Worm (Caenorhabditis elegans) whole organism, late embryonic: ENCODE results near the gene ceh-32.

Experiments used
- T23F11.4 ChIP-seq: fragments of 200-800 bp; sonication (Bioruptor generic); optimal IDR thresholded peaks from 2 replicates; lab custom pipeline; 2018; ENCODE audit warnings: mild to moderate bottlenecking, missing genetic modification characterization, missing compliant biosample characterization
- ama-1 ChIP-seq: fragments of 150-350 bp; optimal IDR thresholded peaks from 2 replicates; lab custom pipeline; 2014
- ceh-19 ChIP-seq: fragments of 200-800 bp; sonication (Bioruptor generic); optimal IDR thresholded peaks from 2 replicates; lab custom pipeline; 2018; ENCODE audit warnings: mild to moderate bottlenecking, missing genetic modification characterization, missing compliant biosample characterization
- ceh-2 ChIP-seq: sonication (generic microtip); optimal IDR thresholded peaks from 2 replicates; lab custom pipeline; 2016; ENCODE audit warnings: missing genotype, missing genetic modification characterization, missing compliant biosample characterization
- ceh-22 ChIP-seq: sonication (generic microtip); optimal IDR thresholded peaks from 2 replicates; lab custom pipeline; 2017; ENCODE audit warnings: missing biosample characterization, missing genetic modification characterization
- ceh-24 ChIP-seq: sonication (generic microtip); optimal IDR thresholded peaks from 2 replicates; lab custom pipeline; 2016; ENCODE audit warnings: mild to moderate bottlenecking, missing genetic modification characterization, missing compliant biosample characterization
- ceh-34 ChIP-seq: sonication (generic microtip); optimal IDR thresholded peaks from 2 replicates; lab custom pipeline; 2016; ENCODE audit warnings: mild to moderate bottlenecking, missing genetic modification characterization, missing compliant biosample characterization
- ceh-45 ChIP-seq: fragments of 200-800 bp; sonication (Bioruptor generic); IDR thresholded peaks from 2 replicates; pipeline ENCODE4 v1.3.6; 2022; ENCODE audit warnings: missing genetic modification reagents, missing genetic modification characterization, missing compliant biosample characterization
- ceh-6 ChIP-seq: fragments of 200-800 bp; sonication (Bioruptor generic); optimal IDR thresholded peaks from 2 replicates; lab custom pipeline; 2018; ENCODE audit warnings: mild to moderate bottlenecking, missing genetic modification characterization, missing compliant biosample characterization
- ceh-9 ChIP-seq: sonication (generic microtip); optimal IDR thresholded peaks from 2 replicates; lab custom pipeline; 2016; ENCODE audit warnings: mild to moderate bottlenecking, missing genetic modification characterization, inconsistent platforms, missing compliant biosample characterization
- che-1 ChIP-seq: sonication (generic microtip); optimal IDR thresholded peaks from 2 replicates; lab custom pipeline; 2016; ENCODE audit warnings: mild to moderate bottlenecking, missing genetic modification characterization, missing compliant biosample characterization
- dve-1 ChIP-seq: sonication (generic microtip); optimal IDR thresholded peaks from 2 replicates; lab custom pipeline; 2017; ENCODE audit warnings: antibody characterized with exemption, mild to moderate bottlenecking, missing genetic modification characterization, missing compliant biosample characterization
- elt-2 ChIP-seq: sonication (generic microtip); optimal IDR thresholded peaks from 2 replicates; lab custom pipeline; 2016; ENCODE audit warnings: missing genetic modification reagents, missing genetic modification characterization, missing compliant biosample characterization
- elt-4 ChIP-seq: sonication (generic microtip); optimal IDR thresholded peaks from 2 replicates; lab custom pipeline; 2016; ENCODE audit warnings: missing genetic modification characterization, missing compliant biosample characterization
- ets-4 ChIP-seq: sonication (generic microtip); optimal IDR thresholded peaks from 2 replicates; lab custom pipeline; 2016; ENCODE audit warnings: missing genetic modification characterization, missing compliant biosample characterization
- fax-1 ChIP-seq: sonication (generic microtip); optimal IDR thresholded peaks from 2 replicates; lab custom pipeline; 2016; ENCODE audit warnings: missing genotype, missing genetic modification characterization, missing compliant biosample characterization
- fkh-10 ChIP-seq: fragments of 150-350 bp; optimal IDR thresholded peaks from 2 replicates; lab custom pipeline; 2014; ENCODE audit warnings: missing biosample characterization, missing genetic modification reagents, missing genetic modification characterization
- fkh-6 ChIP-seq: sonication (generic microtip); optimal IDR thresholded peaks from 2 replicates; lab custom pipeline; 2016; ENCODE audit warnings: missing genetic modification characterization, missing compliant biosample characterization
- hlh-30 ChIP-seq: sonication (generic microtip); optimal IDR thresholded peaks from 2 replicates; lab custom pipeline; 2017; ENCODE audit warnings: antibody characterized with exemption, missing genetic modification characterization, missing compliant biosample characterization; ENCODE audit not compliant: insufficient read depth
- lim-6 ChIP-seq: sonication (generic microtip); optimal IDR thresholded peaks from 2 replicates; lab custom pipeline; 2016; ENCODE audit warnings: missing genetic modification characterization, missing compliant biosample characterization
- madf-2 ChIP-seq: sonication (generic microtip); optimal IDR thresholded peaks from 2 replicates; lab custom pipeline; 2017; ENCODE audit warnings: missing genetic modification characterization, missing compliant biosample characterization
- nfya-1 ChIP-seq: sonication (generic microtip); optimal IDR thresholded peaks from 2 replicates; lab custom pipeline; 2017; ENCODE audit warnings: missing genetic modification characterization, mild to moderate bottlenecking, missing compliant biosample characterization, antibody characterized with exemption, moderate library complexity
- npax-4 ChIP-seq: sonication (generic microtip); optimal IDR thresholded peaks from 2 replicates; lab custom pipeline; 2016; ENCODE audit warnings: missing genetic modification characterization, missing compliant biosample characterization
- pag-3 ChIP-seq: sonication (generic microtip); optimal IDR thresholded peaks from 2 replicates; lab custom pipeline; 2016; ENCODE audit warnings: missing compliant biosample characterization, missing genetic modification characterization, borderline replicate concordance
- pat-9 ChIP-seq: fragments of 200-800 bp; sonication (Bioruptor generic); optimal IDR thresholded peaks from 2 replicates; lab custom pipeline; 2018; ENCODE audit warnings: mild to moderate bottlenecking, missing genetic modification characterization, moderate library complexity, missing compliant biosample characterization
- pha-2 ChIP-seq: sonication (generic microtip); optimal IDR thresholded peaks from 2 replicates; lab custom pipeline; 2017; ENCODE audit warnings: mild to moderate bottlenecking, missing genetic modification characterization, missing compliant biosample characterization
- pha-4 ChIP-seq: fragments of 150-350 bp; optimal IDR thresholded peaks from 2 replicates; lab custom pipeline; 2018; ENCODE audit warnings: missing biosample characterization, missing genetic modification reagents, missing genetic modification characterization
- pqm-1 ChIP-seq: sonication (generic microtip); optimal IDR thresholded peaks from 2 replicates; lab custom pipeline; 2016; ENCODE audit warnings: missing genetic modification characterization, missing compliant biosample characterization
- rnt-1 ChIP-seq: sonication (generic microtip); optimal IDR thresholded peaks from 2 replicates; lab custom pipeline; 2016; ENCODE audit warnings: missing genetic modification characterization, missing compliant biosample characterization
- syd-9 ChIP-seq: sonication (generic microtip); optimal IDR thresholded peaks from 2 replicates; lab custom pipeline; 2016; ENCODE audit warnings: mild to moderate bottlenecking, missing genetic modification characterization, moderate library complexity, missing compliant biosample characterization
- tbx-2 ChIP-seq: sonication (generic microtip); optimal IDR thresholded peaks from 2 replicates; lab custom pipeline; 2016; ENCODE audit warnings: missing genetic modification characterization, missing compliant biosample characterization
- tbx-7 ChIP-seq: sonication (generic microtip); optimal IDR thresholded peaks from 2 replicates; lab custom pipeline; 2016; ENCODE audit warnings: missing genotype, missing genetic modification characterization, missing compliant biosample characterization
- unc-3 ChIP-seq, 2 experiments: fragments of 200-800 bp in 1 of 2; sonication (Bioruptor generic) in 1 of 2; sonication (generic microtip) in 1 of 2; conservative IDR thresholded peaks in 1 of 2; optimal IDR thresholded peaks in 1 of 2; 2 replicates each; pipeline versions ENCODE4 v1.3.6 to Lab custom; 2016 to 2022; ENCODE audit warnings: missing compliant biosample characterization in 2 of 2, missing genetic modification characterization in 2 of 2, missing genetic modification reagents in 1 of 2
- unc-42 ChIP-seq: sonication (generic microtip); optimal IDR thresholded peaks from 2 replicates; lab custom pipeline; 2016; ENCODE audit warnings: missing genotype, missing genetic modification characterization, missing compliant biosample characterization
- unc-55 ChIP-seq: sonication (generic microtip); optimal IDR thresholded peaks from 2 replicates; lab custom pipeline; 2017; ENCODE audit warnings: missing biosample characterization, missing genetic modification reagents, missing genetic modification characterization
- unc-86 ChIP-seq: sonication (generic microtip); optimal IDR thresholded peaks from 2 replicates; lab custom pipeline; 2016; ENCODE audit warnings: missing genetic modification characterization, missing compliant biosample characterization

The ceh-32 gene

ce11 chrV:11705399-11705798 is at the start of gene ceh-32:
TSS of gene ceh-32 (minus strand) at chrV:11705400.
- TF ChIP-seq npax-4 (tag; lab: Kevin White, UChicago) (no peak), nfya-1 (peak; percentile 80)

ce11 chrV:11751480-11751879 is 46.3 kb upstream of the ceh-32 start:
- TF ChIP-seq unc-55 (GFP tag; lab: Kevin White, UChicago) (no peak), hlh-30 (tag; lab: Kevin White, UChicago) (no peak), pqm-1 (no peak), fkh-10 (no peak), rnt-1 (tag; lab: Kevin White, UChicago) (no peak), pha-2 (tag; lab: Kevin White, UChicago) (no peak), pat-9 (tag; lab: Kevin White, UChicago) (no peak), madf-2 (tag; lab: Kevin White, UChicago) (no peak), tbx-7 (tag; lab: Kevin White, UChicago) (no peak)

ce11 chrV:11741078-11741477 is 35.9 kb upstream of the ceh-32 start:
- TF ChIP-seq dve-1 (no peak), ceh-24 (tag; lab: Kevin White, UChicago) (no peak), ceh-2 (tag; lab: Kevin White, UChicago) (no peak), hlh-30 (tag; lab: Kevin White, UChicago) (no peak), pha-4 (tag; lab: Kevin White, UChicago) (no peak), unc-86 (tag; lab: Kevin White, UChicago) (no peak), elt-4 (tag; lab: Kevin White, UChicago) (no peak), pat-9 (tag; lab: Kevin White, UChicago) (no peak), pha-2 (tag; lab: Kevin White, UChicago) (no peak), npax-4 (tag; lab: Kevin White, UChicago) (no peak), ama-1 (lab: Kevin White, UChicago) (no peak), syd-9 (tag; lab: Kevin White, UChicago) (no peak), tbx-7 (tag; lab: Kevin White, UChicago) (no peak), ceh-22 (no peak), fkh-6 (tag; lab: Kevin White, UChicago) (no peak), unc-3 (GFP tag; conservative IDR thresholded peaks at IDR 0.05; lab: Robert Waterston, UW) (no peak), unc-3 (tag; optimal IDR thresholded peaks at IDR 0.05; lab: Kevin White, UChicago) (no peak), ets-4 (no peak), T23F11.4 (GFP tag; lab: Kevin White, UChicago) (no peak)
- TF ChIP-seq, all 69 proteins: peak for 0

ce11 chrV:11739820-11740219 is 34.6 kb upstream of the ceh-32 start, which contains the start of gene T04F3.1:
TSS of gene T04F3.1 (plus strand) at chrV:11740065.
- no peak for TF ChIP-seq ceh-19 (GFP tag; lab: Kevin White, UChicago)
- TF ChIP-seq ceh-45 (GFP tag; lab: Robert Waterston, UW) = no peak
- no peak for TF ChIP-seq che-1 (tag; lab: Kevin White, UChicago)
- no peak for TF ChIP-seq ceh-34 (tag; lab: Kevin White, UChicago)
- no peak for TF ChIP-seq ceh-9 (tag; lab: Kevin White, UChicago)
- no peak for TF ChIP-seq fax-1 (tag; lab: Kevin White, UChicago)
- TF ChIP-seq ceh-6 (GFP tag; lab: Kevin White, UChicago) = no peak
- no peak for TF ChIP-seq pag-3
- no peak for TF ChIP-seq elt-2 (tag; lab: Kevin White, UChicago)
- TF ChIP-seq pha-2 (tag; lab: Kevin White, UChicago) = no peak

ce11 chrV:11737333-11737732 is 32.1 kb upstream of the ceh-32 start:
- no peak for TF ChIP-seq ets-4
- no peak for TF ChIP-seq tbx-2 (tag; lab: Kevin White, UChicago)
- no peak for TF ChIP-seq ceh-2 (tag; lab: Kevin White, UChicago)
- TF ChIP-seq ama-1 (lab: Kevin White, UChicago) = no peak
- TF ChIP-seq lim-6 (tag; lab: Kevin White, UChicago) = no peak
- TF ChIP-seq syd-9 (tag; lab: Kevin White, UChicago) = no peak
- TF ChIP-seq unc-42 = no peak
- TF ChIP-seq, all 69 proteins: peak for 0
